Fruit fly (Drosophila melanogaster): ENCODE results near the gene snf.

snf gene

DNA sequence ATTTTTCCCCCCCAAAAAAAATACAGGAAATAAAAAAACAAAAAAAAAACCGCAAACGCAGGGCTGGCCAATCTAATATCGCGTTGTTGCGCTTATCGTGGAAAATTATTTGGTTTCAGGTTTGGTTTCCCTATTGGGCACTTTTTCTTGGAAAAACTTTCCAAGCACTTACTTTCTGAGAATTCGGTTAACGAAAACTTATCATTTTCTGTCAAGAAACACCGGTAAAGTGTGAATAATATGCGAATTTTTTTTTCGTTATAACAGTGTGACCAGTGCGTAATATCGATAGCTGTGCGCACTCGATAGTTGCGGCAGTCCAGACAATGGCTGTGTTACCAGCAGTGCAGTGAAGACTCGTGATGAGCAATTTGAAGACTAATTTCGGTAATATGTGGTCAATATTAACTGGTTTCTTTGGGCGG is 13.4 kb downstream of the snf start, which contains the start of gene Rnp4F:
TSS of gene Rnp4F (minus strand) at position 238 of the 425 bp plus-strand sequence.
- TF ChIP-seq h (optimal IDR thresholded peaks at IDR 0.05) (no peak), insv (optimal IDR thresholded peaks at IDR 0.05) (no peak), psq (optimal IDR thresholded peaks at IDR 0.05) (no peak), ttk (optimal IDR thresholded peaks at IDR 0.05) (no peak), Sin3A (optimal IDR thresholded peaks at IDR 0.05) (no peak), Myc (optimal IDR thresholded peaks at IDR 0.05) (no peak)

DNA sequence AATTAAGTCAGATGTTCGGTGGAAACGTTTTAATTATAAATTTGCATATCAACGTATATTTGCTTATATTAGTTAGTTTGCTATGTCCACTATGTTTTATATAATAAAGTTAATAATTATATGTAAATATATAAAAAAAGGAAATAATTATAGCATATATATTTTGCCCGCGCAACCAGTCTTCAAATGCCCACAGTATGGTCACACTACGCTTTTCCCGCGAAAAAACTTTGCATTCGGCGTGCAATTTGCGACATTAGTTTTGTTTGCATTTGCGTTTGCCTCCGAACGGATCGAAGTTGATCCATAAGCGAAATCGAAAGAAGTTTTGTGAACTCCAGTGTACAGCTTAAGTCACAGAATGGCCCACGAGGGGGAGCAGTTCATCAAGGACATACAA is 14.6 kb downstream of the snf start, which contains the start of gene Mcm3:
TSS of gene Mcm3 (plus strand) at position 220 of the 400 bp plus-strand sequence.
- no peak for TF ChIP-seq psq (optimal IDR thresholded peaks at IDR 0.05)
- no peak for TF ChIP-seq ttk (optimal IDR thresholded peaks at IDR 0.05)

DNA sequence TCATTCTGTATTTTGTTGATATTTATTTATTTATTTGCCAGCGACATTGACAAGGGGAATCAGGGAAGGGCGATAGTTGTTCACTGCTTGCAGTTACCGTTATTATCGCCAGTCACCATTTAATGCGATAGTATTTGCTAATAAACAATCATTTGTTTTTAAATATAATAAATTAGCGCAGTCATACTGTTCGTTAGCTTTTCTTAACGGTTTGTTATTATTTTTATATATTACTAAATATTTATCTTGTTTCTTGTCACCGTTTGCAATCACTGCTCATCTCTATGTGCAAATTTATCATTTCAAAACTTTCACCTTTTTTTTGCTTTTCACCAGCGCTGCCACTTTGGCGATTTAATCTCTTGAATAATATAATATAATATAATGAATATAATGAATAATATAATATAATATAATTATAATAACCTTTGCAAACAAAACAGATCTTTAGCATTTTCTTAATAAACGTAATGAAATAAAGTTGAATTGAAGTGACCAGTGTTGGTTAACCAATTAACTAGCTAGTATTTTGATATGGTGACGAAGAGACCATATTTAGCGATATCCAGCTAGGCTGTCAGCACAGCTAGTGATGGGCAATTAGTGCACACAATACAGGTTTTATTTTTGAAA is 20.3 kb downstream of the snf start, which contains the start of the genes CG3309 and XRCC1:
TSS of gene CG3309 (minus strand) at position 82 of the 633 bp plus-strand sequence.
TSS of gene XRCC1 (plus strand) at position 611 of the 633 bp plus-strand sequence.
- TF ChIP-seq Myc (optimal IDR thresholded peaks at IDR 0.05) (no peak), insv (optimal IDR thresholded peaks at IDR 0.05) (no peak), Sin3A (optimal IDR thresholded peaks at IDR 0.05) (no peak), h (optimal IDR thresholded peaks at IDR 0.05) (no peak), psq (optimal IDR thresholded peaks at IDR 0.05) (no peak), ttk (optimal IDR thresholded peaks at IDR 0.05) (no peak)

DNA sequence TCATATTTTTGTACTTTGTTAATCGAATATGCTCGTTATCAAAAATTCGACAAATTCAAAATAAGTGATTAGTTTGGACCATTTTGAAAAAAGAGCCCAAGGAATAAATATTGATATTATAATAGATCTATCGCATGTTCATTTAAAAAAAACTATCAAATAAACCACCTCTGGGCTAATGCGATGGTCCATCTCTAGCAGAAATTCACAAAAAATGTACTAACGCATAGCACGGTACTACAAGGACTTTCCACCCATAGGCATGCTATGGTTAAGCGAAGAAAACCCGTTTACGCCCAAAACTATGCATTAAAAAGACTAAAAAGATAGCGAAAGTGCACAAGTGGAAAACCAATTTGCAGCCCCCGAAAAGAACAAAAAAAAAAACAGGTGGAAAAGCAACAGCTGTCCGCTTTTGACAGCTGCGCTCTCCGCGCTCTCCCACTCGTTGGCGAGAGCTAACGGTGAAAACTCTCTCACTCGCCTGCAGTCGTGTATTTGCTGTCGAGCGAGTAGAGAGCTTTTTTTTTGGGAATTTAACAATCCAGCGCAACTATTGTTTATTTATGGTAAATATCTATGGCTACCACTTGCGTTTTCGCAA is 23.3 kb downstream of the snf start, which contains the start of gene CanB:
TSS of gene CanB (plus strand) at position 241 of the 604 bp plus-strand sequence.
- TF ChIP-seq insv (optimal IDR thresholded peaks at IDR 0.05) (no peak), psq (optimal IDR thresholded peaks at IDR 0.05) (no peak), Myc (optimal IDR thresholded peaks at IDR 0.05) (no peak), Sin3A (optimal IDR thresholded peaks at IDR 0.05) (no peak), h (optimal IDR thresholded peaks at IDR 0.05) (no peak), ttk (optimal IDR thresholded peaks at IDR 0.05) (no peak)

DNA sequence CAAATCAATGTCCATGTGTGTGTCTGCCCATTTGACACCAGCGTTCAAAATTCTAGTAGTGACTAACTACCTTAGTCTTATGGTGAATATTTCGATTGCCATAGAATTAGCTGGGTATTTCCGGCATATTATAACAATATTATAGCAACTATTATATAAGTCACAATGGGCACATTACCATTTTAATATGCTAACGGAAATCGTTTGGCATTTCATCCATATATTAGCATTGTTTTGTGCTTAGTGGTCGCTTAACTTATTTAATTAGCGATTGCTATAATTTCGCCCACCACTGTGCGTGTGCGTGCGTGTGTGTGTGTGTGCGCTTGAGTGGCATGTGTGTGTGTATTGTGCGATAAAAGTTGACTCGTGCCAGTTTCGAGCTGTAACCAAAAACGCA is 27.7 kb downstream of the snf start:
- TF ChIP-seq Sin3A (optimal IDR thresholded peaks at IDR 0.05) (no peak), h (optimal IDR thresholded peaks at IDR 0.05) (no peak), insv (optimal IDR thresholded peaks at IDR 0.05) (no peak), ttk (optimal IDR thresholded peaks at IDR 0.05) (no peak), Myc (optimal IDR thresholded peaks at IDR 0.05) (no peak), psq (optimal IDR thresholded peaks at IDR 0.05) (no peak)

DNA sequence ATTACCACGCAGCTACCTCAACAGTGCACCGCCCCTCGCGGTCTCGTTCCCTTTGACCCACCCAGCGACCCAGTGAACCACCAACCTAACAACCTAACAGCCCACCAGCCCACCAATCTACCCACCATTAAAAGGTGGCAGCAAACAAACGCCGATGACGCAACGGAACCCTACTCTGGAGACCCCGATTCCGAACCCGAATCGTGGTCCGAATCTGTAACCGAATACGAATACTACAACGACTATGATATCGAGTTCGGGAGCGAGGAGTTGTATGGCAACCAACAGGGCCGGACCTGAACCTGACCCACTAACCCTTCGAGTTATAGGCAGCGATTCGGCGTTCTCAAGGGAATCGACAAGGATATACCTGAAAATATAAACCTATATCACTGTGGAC is 28.3 kb downstream of the snf start:
- TF ChIP-seq Myc (optimal IDR thresholded peaks at IDR 0.05) (no peak), Sin3A (optimal IDR thresholded peaks at IDR 0.05) (no peak), psq (optimal IDR thresholded peaks at IDR 0.05) (no peak), ttk (optimal IDR thresholded peaks at IDR 0.05) (no peak)

DNA sequence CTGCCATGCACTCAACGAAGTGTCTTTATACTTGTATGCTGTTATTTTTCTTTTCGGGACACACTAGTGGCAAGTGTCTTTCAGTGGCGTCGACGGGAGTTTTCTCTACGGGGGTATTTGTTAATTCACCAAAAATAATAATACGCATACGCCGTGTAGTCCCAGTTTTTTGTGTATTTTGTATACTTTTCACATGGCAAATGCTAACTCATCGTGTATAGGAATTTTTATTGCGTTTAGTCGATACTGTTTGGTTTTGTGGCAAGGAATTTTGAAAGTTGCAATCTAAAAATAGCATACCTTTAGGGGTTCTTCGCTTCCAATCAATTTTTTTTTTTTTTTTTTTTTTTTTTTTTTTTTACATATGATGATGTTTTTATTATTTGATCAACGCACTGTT is 29.4 kb downstream of the snf start:
- TF ChIP-seq ttk (optimal IDR thresholded peaks at IDR 0.05) (no peak), Sin3A (optimal IDR thresholded peaks at IDR 0.05) (no peak)

DNA sequence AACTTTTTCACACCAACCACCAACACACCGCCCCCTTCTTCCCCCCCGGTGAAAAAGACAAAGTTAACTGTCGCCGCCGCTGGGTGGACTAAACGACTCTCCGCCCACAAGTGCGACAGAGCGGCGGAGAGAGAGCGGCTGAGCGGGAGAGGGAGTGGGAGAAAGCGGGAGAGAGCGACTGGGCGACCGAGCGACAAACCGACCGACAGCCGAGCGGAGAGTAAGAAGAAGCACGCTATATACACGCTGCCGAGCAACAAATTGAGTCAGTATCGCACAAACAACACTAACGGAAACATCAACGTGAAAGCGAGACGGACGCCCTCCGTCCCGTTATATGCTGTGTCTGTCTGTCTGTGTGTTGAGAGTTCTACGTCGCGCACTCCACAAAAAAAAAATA is 30.9 kb downstream of the snf start, which contains the start of gene SK:
TSS of gene SK (plus strand) at position 267 of the 400 bp plus-strand sequence.
- TF ChIP-seq Sin3A (optimal IDR thresholded peaks at IDR 0.05) = no peak
- no peak for TF ChIP-seq h (optimal IDR thresholded peaks at IDR 0.05)
- no peak for TF ChIP-seq ttk (optimal IDR thresholded peaks at IDR 0.05)
- no peak for TF ChIP-seq insv (optimal IDR thresholded peaks at IDR 0.05)
- TF ChIP-seq psq (optimal IDR thresholded peaks at IDR 0.05) = no peak
- TF ChIP-seq Myc (optimal IDR thresholded peaks at IDR 0.05) = no peak

DNA sequence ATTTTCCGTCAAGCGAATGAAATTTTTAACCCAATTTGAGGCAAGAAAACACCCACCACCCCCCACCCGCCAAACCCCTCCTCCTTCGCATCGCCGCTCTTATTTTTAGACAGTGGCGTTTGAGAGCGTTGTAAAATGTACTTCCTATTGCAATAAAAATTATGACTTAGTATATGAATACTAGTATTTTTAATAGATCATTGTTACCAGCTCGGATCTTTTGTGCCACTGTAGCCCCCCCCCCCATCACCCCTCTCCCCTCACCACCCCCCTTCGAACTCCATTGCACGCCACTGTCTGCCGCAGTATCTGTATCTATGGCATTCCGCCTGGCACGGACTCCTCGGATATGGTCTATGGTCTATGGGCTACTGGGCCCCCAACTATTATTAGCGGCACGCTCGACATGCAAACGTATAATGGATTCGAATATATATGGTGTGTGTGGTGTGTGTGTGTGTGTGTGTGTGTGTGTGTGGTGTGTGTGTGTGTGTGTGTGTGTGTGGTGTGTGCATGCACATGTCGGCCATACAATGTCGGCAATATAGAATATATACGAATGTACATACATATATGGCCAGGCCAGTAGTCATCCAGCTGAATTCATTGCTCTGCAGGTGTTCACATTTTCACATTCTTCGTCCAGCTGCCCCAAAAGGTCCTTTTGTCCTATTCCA is 41.0 kb downstream of the snf start:
- TF ChIP-seq insv (optimal IDR thresholded peaks at IDR 0.05) (no peak), ttk (optimal IDR thresholded peaks at IDR 0.05) (no peak), Myc (optimal IDR thresholded peaks at IDR 0.05) (no peak), Sin3A (optimal IDR thresholded peaks at IDR 0.05) (no peak), h (optimal IDR thresholded peaks at IDR 0.05) (no peak), psq (optimal IDR thresholded peaks at IDR 0.05) (no peak)

DNA sequence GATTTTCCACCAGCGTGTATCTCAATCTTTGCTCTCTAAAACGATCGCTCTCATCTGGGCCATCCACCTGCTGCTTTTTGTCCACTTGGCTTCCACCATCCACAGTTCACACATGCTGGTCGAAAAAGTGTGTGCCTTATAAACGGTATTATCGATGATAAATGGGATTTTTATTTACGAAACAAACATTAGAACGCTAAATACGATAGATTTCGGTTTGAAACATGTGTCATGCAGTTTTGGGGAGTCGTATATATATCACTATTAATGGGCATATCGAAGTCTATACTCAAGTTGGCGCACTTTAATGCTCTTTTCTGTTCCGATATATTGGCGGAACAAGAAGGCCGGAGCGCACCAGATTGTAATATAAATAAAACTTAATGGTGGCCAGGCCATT is 48.0 kb downstream of the snf start:
- no peak for TF ChIP-seq insv (optimal IDR thresholded peaks at IDR 0.05)

DNA sequence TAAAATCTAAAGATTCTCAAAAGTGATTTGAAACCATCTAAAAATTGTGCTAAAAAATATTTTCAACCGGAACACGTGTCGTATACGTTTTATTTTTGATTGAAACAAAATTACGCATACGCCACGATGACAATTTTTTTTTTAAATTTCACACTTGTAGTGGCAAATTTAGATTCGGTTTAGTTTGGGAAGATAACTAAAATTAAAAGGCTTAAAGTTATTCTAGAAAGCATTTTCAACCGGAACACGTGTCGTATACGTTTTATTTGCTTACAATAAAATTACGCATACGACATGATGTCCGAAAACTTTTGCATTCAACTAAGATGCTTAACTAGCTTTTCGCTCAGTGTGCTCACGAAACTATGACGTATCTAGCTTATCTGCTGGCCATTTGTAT is 49.8 kb downstream of the snf start:
- TF ChIP-seq insv (optimal IDR thresholded peaks at IDR 0.05) (no peak), psq (optimal IDR thresholded peaks at IDR 0.05) (no peak), Sin3A (optimal IDR thresholded peaks at IDR 0.05) (no peak), ttk (optimal IDR thresholded peaks at IDR 0.05) (no peak), Myc (optimal IDR thresholded peaks at IDR 0.05) (no peak), h (optimal IDR thresholded peaks at IDR 0.05) (no peak)
